Worm (Caenorhabditis elegans) whole organism, L4 larva: ENCODE results near the gene E_BE45912.2.

Source experiments
- F10B5.3 ChIP-seq: sonication (generic microtip); optimal IDR thresholded peaks from 2 replicates; lab custom pipeline; 2016; ENCODE audit warnings: mild to moderate bottlenecking, missing genetic modification characterization, missing compliant biosample characterization
- F44E2.7 ChIP-seq: fragments of 200-800 bp; sonication (Bioruptor generic); IDR thresholded peaks from 2 replicates; pipeline ENCODE4 v2.1.2; 2022; ENCODE audit warnings: missing genetic modification characterization, missing compliant biosample characterization
- T20F7.1 ChIP-seq: fragments of 200-800 bp; sonication (Bioruptor generic); optimal IDR thresholded peaks from 2 replicates; lab custom pipeline; 2018; ENCODE audit warnings: mild to moderate bottlenecking, missing genetic modification characterization, missing compliant biosample characterization
- Y5F2A.4 ChIP-seq: fragments of 200-800 bp; sonication (Bioruptor generic); optimal IDR thresholded peaks from 2 replicates; lab custom pipeline; 2018; ENCODE audit warnings: mild to moderate bottlenecking, missing genetic modification characterization, missing compliant biosample characterization
- Y75B8A.6 ChIP-seq: fragments of 200-800 bp; sonication (Bioruptor generic); IDR thresholded peaks from 2 replicates; pipeline ENCODE4 v1.3.6; 2022; ENCODE audit warnings: missing genetic modification reagents, missing genetic modification characterization, missing compliant biosample characterization
- ZK337.2 ChIP-seq: fragments of 200-800 bp; sonication (Bioruptor generic); IDR thresholded peaks from 2 replicates; pipeline ENCODE4 v1.3.6; 2022; ENCODE audit warnings: missing genetic modification reagents, missing genetic modification characterization, missing compliant biosample characterization
- ZK546.5 ChIP-seq, 2 experiments: sonication (generic microtip); optimal IDR thresholded peaks; 2 replicates each; lab custom pipeline; 2017; ENCODE audit warnings: missing biosample characterization in 2 of 2, missing genetic modification characterization in 2 of 2
- aha-1 ChIP-seq: fragments of 150-350 bp; peaks from one replicate; lab custom pipeline; 2014; ENCODE audit warnings: missing biosample characterization, missing genetic modification characterization
- attf-4 ChIP-seq: sonication (generic microtip); optimal IDR thresholded peaks from 3 replicates; lab custom pipeline; 2017; ENCODE audit warnings: missing biosample characterization, missing genetic modification characterization
- ceh-28 ChIP-seq: fragments of 150-350 bp; optimal IDR thresholded peaks from 2 replicates; lab custom pipeline; 2014; ENCODE audit warnings: missing biosample characterization, missing genetic modification reagents, missing genetic modification characterization
- ceh-32 ChIP-seq: sonication (generic microtip); optimal IDR thresholded peaks from 2 replicates; lab custom pipeline; 2016; ENCODE audit warnings: mild to moderate bottlenecking, missing genetic modification characterization, missing compliant biosample characterization; ENCODE audit not compliant: poor library complexity
- ceh-62 ChIP-seq: sonication (generic microtip); optimal IDR thresholded peaks from 2 replicates; lab custom pipeline; 2017; ENCODE audit warnings: missing biosample characterization, missing genetic modification characterization
- ceh-82 ChIP-seq: sonication (generic microtip); optimal IDR thresholded peaks from 2 replicates; lab custom pipeline; 2017; ENCODE audit warnings: missing biosample characterization, missing genetic modification characterization
- ctbp-1 ChIP-seq: fragments of 200-800 bp; sonication (Bioruptor generic); IDR thresholded peaks from 2 replicates; pipeline ENCODE4 v1.3.6; 2022; ENCODE audit warnings: missing genetic modification reagents, missing genetic modification characterization, missing compliant biosample characterization
- daf-8 ChIP-seq: fragments of 200-800 bp; sonication (Bioruptor generic); IDR thresholded peaks from 2 replicates; pipeline ENCODE4 v1.3.6; 2022; ENCODE audit warnings: missing genetic modification characterization, missing compliant biosample characterization
- dmd-6 ChIP-seq: fragments of 200-800 bp; sonication (Bioruptor generic); IDR thresholded peaks from 2 replicates; pipeline ENCODE4 v1.3.6; 2022; ENCODE audit warnings: missing genetic modification reagents, missing genetic modification characterization, missing compliant biosample characterization
- dmd-8 ChIP-seq: fragments of 200-800 bp; sonication (Bioruptor generic); IDR thresholded peaks from 2 replicates; pipeline ENCODE4 v1.3.6; 2022; ENCODE audit warnings: missing genetic modification characterization, missing compliant biosample characterization
- dmd-9 ChIP-seq: fragments of 200-800 bp; sonication (Bioruptor generic); IDR thresholded peaks from 2 replicates; pipeline ENCODE4 v1.3.6; 2022; ENCODE audit warnings: missing genetic modification reagents, missing genetic modification characterization, missing compliant biosample characterization
- egl-27 ChIP-seq: sonication (generic microtip); optimal IDR thresholded peaks from 3 replicates; lab custom pipeline; 2017; ENCODE audit warnings: missing biosample characterization, missing genetic modification reagents, missing genetic modification characterization
- fkh-10 ChIP-seq: fragments of 150-350 bp; optimal IDR thresholded peaks from 2 replicates; lab custom pipeline; 2014; ENCODE audit warnings: missing biosample characterization, missing genetic modification reagents, missing genetic modification characterization
- hlh-11 ChIP-seq: fragments of 200-800 bp; sonication (Bioruptor generic); optimal IDR thresholded peaks from 2 replicates; lab custom pipeline; 2018; ENCODE audit warnings: mild to moderate bottlenecking, missing genetic modification characterization, missing compliant biosample characterization
- hlh-30 ChIP-seq: sonication (generic microtip); optimal IDR thresholded peaks from 2 replicates; lab custom pipeline; 2017; ENCODE audit warnings: antibody characterized with exemption, mild to moderate bottlenecking, missing genetic modification characterization, missing compliant biosample characterization; ENCODE audit not compliant: insufficient read depth
- jun-1 ChIP-seq: fragments of 150-350 bp; optimal IDR thresholded peaks from 2 replicates; lab custom pipeline; 2014; ENCODE audit warnings: missing biosample characterization, missing genetic modification reagents, missing genetic modification characterization
- lin-29 ChIP-seq: fragments of 200-800 bp; sonication (Bioruptor generic); IDR thresholded peaks from 2 replicates; pipeline ENCODE4 v1.3.6; 2022; ENCODE audit warnings: missing genetic modification reagents, missing genetic modification characterization, missing compliant biosample characterization
- lin-38 ChIP-seq: fragments of 200-800 bp; sonication (Bioruptor generic); IDR thresholded peaks from 2 replicates; pipeline ENCODE4 v1.3.6; 2022; ENCODE audit warnings: missing genetic modification reagents, missing genetic modification characterization, missing compliant biosample characterization
- madf-5 ChIP-seq, 2 experiments: fragments of 200-800 bp; sonication (Bioruptor generic); IDR thresholded peaks; 2 replicates each; pipeline ENCODE4 v1.3.6; 2022; ENCODE audit warnings: missing compliant biosample characterization in 2 of 2, missing genetic modification characterization in 2 of 2
- madf-9 ChIP-seq: fragments of 200-800 bp; sonication (Bioruptor generic); conservative IDR thresholded peaks from 2 replicates; pipeline ENCODE4 v1.3.6; 2022; ENCODE audit warnings: missing genetic modification reagents, missing genetic modification characterization, missing compliant biosample characterization
- mxl-2 ChIP-seq: fragments of 200-800 bp; sonication (Bioruptor generic); conservative IDR thresholded peaks from 2 replicates; pipeline ENCODE4 v1.3.6; 2022; ENCODE audit warnings: missing genetic modification reagents, missing genetic modification characterization, missing compliant biosample characterization
- mxl-3 ChIP-seq: fragments of 200-800 bp; sonication (Bioruptor generic); optimal IDR thresholded peaks from 2 replicates; lab custom pipeline; 2018; ENCODE audit warnings: mild to moderate bottlenecking, missing genetic modification characterization, missing compliant biosample characterization
- nhr-11 ChIP-seq: fragments of 150-350 bp; optimal IDR thresholded peaks from 2 replicates; lab custom pipeline; 2014; ENCODE audit warnings: missing biosample characterization, missing genetic modification characterization
- nhr-237 ChIP-seq: sonication (generic microtip); optimal IDR thresholded peaks from 2 replicates; lab custom pipeline; 2017; ENCODE audit warnings: missing biosample characterization, missing genetic modification characterization
- nhr-6 ChIP-seq: fragments of 150-350 bp; optimal IDR thresholded peaks from 2 replicates; lab custom pipeline; 2014; ENCODE audit warnings: missing biosample characterization, missing genetic modification characterization
- nhr-77 ChIP-seq: fragments of 150-350 bp; optimal IDR thresholded peaks from 2 replicates; lab custom pipeline; 2014; ENCODE audit warnings: missing biosample characterization, missing genetic modification characterization
- php-3 ChIP-seq: fragments of 200-800 bp; sonication (Bioruptor generic); IDR thresholded peaks from 2 replicates; pipeline ENCODE4 v1.3.6; 2022; ENCODE audit warnings: missing genetic modification reagents, missing genetic modification characterization, missing compliant biosample characterization
- set-16 ChIP-seq: fragments of 200-800 bp; sonication (Bioruptor generic); IDR thresholded peaks from 2 replicates; pipeline ENCODE4 v1.3.6; 2022; ENCODE audit warnings: missing genetic modification reagents, missing genetic modification characterization, missing compliant biosample characterization
- snpc-4 ChIP-seq: fragments of 150-350 bp; optimal IDR thresholded peaks from 2 replicates; lab custom pipeline; 2014; ENCODE audit warnings: missing biosample characterization, missing genetic modification characterization
- unc-62 ChIP-seq, 3 experiments: fragments of 150-350 bp in 1 of 3; sonication (generic microtip); optimal IDR thresholded peaks in 2 of 3; peaks in 1 of 3; 1 replicate in 1 of 3; 2 replicates in 2 of 3; lab custom pipeline; 2014 to 2017; ENCODE audit warnings: missing biosample characterization in 3 of 3, missing genetic modification characterization in 3 of 3, missing genetic modification reagents in 3 of 3, missing genotype in 1 of 3
- ztf-11 ChIP-seq: fragments of 150-350 bp; optimal IDR thresholded peaks from 2 replicates; lab custom pipeline; 2014; ENCODE audit warnings: missing biosample characterization, missing genetic modification characterization
- ztf-7 ChIP-seq: fragments of 150-350 bp; optimal IDR thresholded peaks from 2 replicates; lab custom pipeline; 2014; ENCODE audit warnings: missing biosample characterization, missing genetic modification characterization

E_BE45912.2 gene

DNA sequence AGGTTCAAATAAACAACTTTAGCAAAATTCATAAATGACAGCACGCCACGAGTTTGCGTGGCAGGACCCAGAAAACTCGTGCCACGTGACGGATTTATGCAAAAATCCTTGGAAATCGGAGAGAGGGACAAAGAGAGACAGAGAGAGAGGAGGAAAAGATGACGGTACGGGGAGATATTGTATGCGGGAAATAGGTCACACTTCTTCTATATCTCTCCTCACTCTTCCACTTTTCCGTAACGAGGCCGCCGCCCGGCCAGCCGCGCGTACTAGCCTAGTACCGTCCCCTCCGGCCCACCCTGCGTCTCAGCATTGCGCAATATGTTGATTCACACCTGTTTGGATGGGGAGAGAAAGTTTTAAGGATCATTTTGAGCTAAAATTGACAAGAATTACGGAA lies 23.2 kb upstream of the E_BE45912.2 start:
- TF ChIP-seq set-16 (GFP tag; lab: Robert Waterston, UW) (peak; percentile 32; the same call in 1 of the 2 replicates), fkh-10 (GFP tag; lab: Kevin White, UChicago) (no peak), madf-9 (GFP tag; lab: Robert Waterston, UW) (no peak), aha-1 (peak; percentile 28), egl-27 (tag; lab: Kevin White, UChicago) (no peak)
- TF ChIP-seq, all 104 proteins: peak for 2

DNA sequence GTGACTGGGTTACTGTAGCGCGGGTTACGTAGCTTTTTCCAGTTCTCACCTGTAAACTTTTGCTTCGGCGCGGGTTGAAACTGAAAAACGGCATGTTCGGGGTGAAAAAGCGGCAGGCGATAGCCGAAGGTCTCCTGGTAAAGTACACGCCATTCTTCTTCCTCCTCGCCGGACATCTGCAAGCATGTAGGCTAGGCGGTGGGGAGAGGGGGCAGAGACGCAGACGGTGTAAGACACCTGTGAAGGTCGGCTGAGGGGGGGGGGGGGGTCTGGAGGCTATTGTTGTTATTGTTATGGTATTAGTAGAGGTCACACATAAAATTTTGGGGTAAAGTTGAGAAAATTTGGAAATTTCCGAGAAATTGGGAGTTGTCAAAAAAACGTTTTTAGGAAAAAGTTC lies 22.2 kb upstream of the E_BE45912.2 start, which contains the start of gene fbxo-11.2:
TSS of gene fbxo-11.2 (minus strand) at position 176 of the 400 bp plus-strand sequence.
- TF ChIP-seq ceh-82 (tag; lab: Kevin White, UChicago), result no peak
- no peak for TF ChIP-seq nhr-6 (tag; lab: Kevin White, UChicago)
- no peak for TF ChIP-seq dmd-8 (GFP tag; lab: Robert Waterston, UW)
- TF ChIP-seq nhr-237 (tag; lab: Kevin White, UChicago), result no peak
- TF ChIP-seq Y5F2A.4 (GFP tag; lab: Kevin White, UChicago), result no peak
- TF ChIP-seq nhr-11 (tag; lab: Kevin White, UChicago), result no peak
- TF ChIP-seq lin-38 (GFP tag; lab: Robert Waterston, UW), result 0 out of 2 replicates have a peak, but pooled peaks have one; percentile 18
- TF ChIP-seq attf-4 (tag; lab: Kevin White, UChicago), result no peak
- no peak for TF ChIP-seq jun-1 (tag; lab: Kevin White, UChicago)
- TF ChIP-seq mxl-2 (GFP tag; lab: Robert Waterston, UW), result no peak
- TF ChIP-seq ztf-7 (tag; lab: Kevin White, UChicago), result no peak
- TF ChIP-seq ctbp-1 (GFP tag; lab: Robert Waterston, UW), result no peak
- no peak for TF ChIP-seq dmd-6 (GFP tag; lab: Robert Waterston, UW)
- no peak for TF ChIP-seq snpc-4 (tag; lab: Kevin White, UChicago)
- TF ChIP-seq ceh-28 (tag; lab: Kevin White, UChicago), result no peak
- peak; percentile 9 for TF ChIP-seq hlh-30
- TF ChIP-seq F44E2.7, result no peak
- TF ChIP-seq F10B5.3 (tag; lab: Kevin White, UChicago), result no peak
- no peak for TF ChIP-seq lin-29 (GFP tag; lab: Robert Waterston, UW)
- no peak for TF ChIP-seq T20F7.1 (GFP tag; lab: Kevin White, UChicago)
- no peak for TF ChIP-seq ZK337.2 (GFP tag; lab: Robert Waterston, UW)
- TF ChIP-seq ceh-32 (tag; lab: Kevin White, UChicago), result no peak
- no peak for TF ChIP-seq ztf-11 (tag; lab: Kevin White, UChicago)
- TF ChIP-seq hlh-11 (tag; lab: Kevin White, UChicago), result peak; percentile 24
- no peak for TF ChIP-seq nhr-77 (tag; lab: Kevin White, UChicago)
- no peak for TF ChIP-seq ceh-62 (tag; lab: Kevin White, UChicago)
- TF ChIP-seq set-16 (GFP tag; lab: Robert Waterston, UW), result peak; percentile 81
- no peak for TF ChIP-seq ZK546.5 (tag; optimal IDR thresholded peaks at IDR 0.05; lab: Kevin White, UChicago)
- TF ChIP-seq dmd-9 (GFP tag; lab: Robert Waterston, UW), result no peak
- TF ChIP-seq daf-8 (GFP tag; lab: Robert Waterston, UW), result no peak
- TF ChIP-seq mxl-3 (GFP tag; lab: Kevin White, UChicago), result peak; percentile 67

DNA sequence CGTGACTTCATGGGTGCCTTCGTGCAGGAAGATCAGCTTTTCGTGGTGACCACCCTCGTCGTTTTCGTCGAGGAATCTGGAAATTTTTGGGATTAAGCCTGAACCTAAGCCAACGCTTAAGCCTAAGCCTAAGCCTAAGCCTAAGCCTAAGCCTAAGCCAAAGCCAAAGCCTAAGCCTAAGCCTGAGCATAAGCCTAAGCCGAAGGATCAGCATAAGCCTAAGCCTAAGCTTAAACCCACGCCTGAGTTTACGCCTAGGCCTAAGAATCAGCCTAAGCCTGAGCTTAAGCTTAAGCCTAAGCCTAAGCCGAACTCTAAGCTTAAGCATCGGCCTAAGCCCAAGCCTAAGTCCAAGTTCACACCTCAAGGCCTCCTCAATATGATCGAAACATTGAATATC lies 21.4 kb upstream of the E_BE45912.2 start:
- no peak for TF ChIP-seq Y75B8A.6 (GFP tag; lab: Robert Waterston, UW)
- 0 out of 2 replicates have a peak, but pooled peaks have one; percentile 5 for TF ChIP-seq php-3

DNA sequence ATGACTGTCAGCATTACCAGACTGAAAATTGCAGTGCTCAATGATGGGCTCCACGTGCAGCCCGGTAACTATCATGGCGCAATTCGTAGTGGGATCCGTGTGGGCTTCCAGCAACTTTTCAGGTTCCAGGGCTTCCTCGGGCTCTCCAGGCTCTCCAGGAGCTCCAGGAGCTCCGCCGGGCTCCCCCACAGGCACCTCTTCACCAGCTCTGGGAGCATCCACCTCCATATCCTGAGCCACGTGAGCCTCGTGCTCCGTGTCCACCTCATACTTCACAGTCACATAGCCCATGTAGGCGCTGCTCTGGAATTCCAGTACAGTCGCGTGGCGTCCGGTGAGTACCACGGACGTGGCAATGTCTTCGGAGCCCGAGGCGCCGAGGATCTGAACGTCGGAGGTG lies 21.0 kb upstream of the E_BE45912.2 start:
- TF ChIP-seq set-16 (GFP tag; lab: Robert Waterston, UW) (peak; percentile 94), madf-5 (GFP tag; IDR thresholded peaks at IDR 0.05; lab: Robert Waterston, UW) (0 out of 4 replicates have a peak, but pooled peaks of 1 of the 2 experiments have one; percentile 27), ctbp-1 (GFP tag; lab: Robert Waterston, UW) (0 out of 2 replicates have a peak, but pooled peaks have one; percentile 17), unc-62 (GFP tag; optimal IDR thresholded peaks at IDR 0.05 in 1 of 2; lab: Kevin White, UChicago) (no peak), unc-62 (tag; optimal IDR thresholded peaks at IDR 0.05; lab: Kevin White, UChicago) (no peak)
- TF ChIP-seq, all 104 proteins: peak for 3
